Fruit fly (Drosophila melanogaster): ENCODE measurements around the gene Rtca.

dm6 chrX:2070708-2071063 lies 1.5 kb upstream of the Rtca start:
- no peak for TF ChIP-seq ttk (optimal IDR thresholded peaks at IDR 0.05)
- no peak for TF ChIP-seq insv (optimal IDR thresholded peaks at IDR 0.05)
- no peak for TF ChIP-seq Myc (optimal IDR thresholded peaks at IDR 0.05)
- no peak for TF ChIP-seq psq (optimal IDR thresholded peaks at IDR 0.05)
